Fruit fly (Drosophila melanogaster) whole organism, embryonic: Measurements from ENCODE around the gene CG12811.

Experiments used
- Adf1 ChIP-seq: fragments of 200-800 bp; sonication (Bioruptor generic); IDR thresholded peaks from 2 replicates; pipeline ENCODE4 v1.3.6; 2022; ENCODE audit warnings: missing biosample characterization, missing genetic modification characterization
- Bteb2 ChIP-seq: fragments of 200-800 bp; sonication (Bioruptor generic); optimal IDR thresholded peaks from 2 replicates; lab custom pipeline; 2016; ENCODE audit warnings: missing biosample characterization, missing genetic modification characterization
- CG10267 ChIP-seq: fragments of 200-800 bp; sonication (Bioruptor generic); optimal IDR thresholded peaks from 2 replicates; lab custom pipeline; 2018; ENCODE audit warnings: missing biosample characterization, mild to moderate bottlenecking, missing genetic modification characterization, moderate library complexity
- CG10321 ChIP-seq: fragments of 200-800 bp; sonication (Bioruptor generic); IDR thresholded peaks from 2 replicates; pipeline ENCODE4 v1.3.6; 2022; ENCODE audit warnings: missing biosample characterization, missing genetic modification characterization
- CG10462 ChIP-seq: fragments of 200-800 bp; sonication (Bioruptor generic); optimal IDR thresholded peaks from 2 replicates; lab custom pipeline; 2016; ENCODE audit warnings: missing biosample characterization, missing genetic modification characterization
- CG10565 ChIP-seq: fragments of 200-800 bp; sonication (Bioruptor generic); optimal IDR thresholded peaks from 3 replicates; lab custom pipeline; 2016; ENCODE audit warnings: missing biosample characterization, mild to moderate bottlenecking, missing genetic modification characterization
- CG11085 ChIP-seq: fragments of 200-800 bp; sonication (Bioruptor generic); IDR thresholded peaks from 2 replicates; pipeline ENCODE4 v1.3.6; 2022; ENCODE audit warnings: missing biosample characterization, missing genetic modification characterization
- CG11398 ChIP-seq: fragments of 200-800 bp; sonication (Bioruptor generic); optimal IDR thresholded peaks from 2 replicates; lab custom pipeline; 2016; ENCODE audit warnings: missing biosample characterization, missing genetic modification characterization
- CG12236 ChIP-seq: fragments of 200-800 bp; sonication (Bioruptor generic); optimal IDR thresholded peaks from 2 replicates; lab custom pipeline; 2016; ENCODE audit warnings: missing biosample characterization, missing genetic modification characterization
- CG12391 ChIP-seq: fragments of 200-800 bp; sonication (Bioruptor generic); optimal IDR thresholded peaks from 3 replicates; lab custom pipeline; 2018; ENCODE audit warnings: missing biosample characterization, mild to moderate bottlenecking, missing genetic modification characterization, moderate library complexity
- CG12744 ChIP-seq: fragments of 200-800 bp; sonication (Bioruptor generic); optimal IDR thresholded peaks from 2 replicates; lab custom pipeline; 2016; ENCODE audit warnings: missing biosample characterization, missing genetic modification characterization
- CG13287 ChIP-seq: fragments of 200-800 bp; sonication (Bioruptor generic); IDR thresholded peaks from 2 replicates; pipeline ENCODE4 v1.3.6; 2022; ENCODE audit warnings: missing biosample characterization, missing genetic modification characterization; ENCODE audit not compliant: partially characterized antibody
- CG14014 ChIP-seq: fragments of 200-800 bp; sonication (Bioruptor generic); IDR thresholded peaks from 2 replicates; pipeline ENCODE4 v1.3.6; 2022; ENCODE audit warnings: missing biosample characterization, missing genetic modification characterization
- CG15011 ChIP-seq: fragments of 200-800 bp; sonication (Bioruptor generic); optimal IDR thresholded peaks from 3 replicates; lab custom pipeline; 2018; ENCODE audit warnings: missing biosample characterization, mild to moderate bottlenecking, missing genetic modification characterization
- CG1603 ChIP-seq: fragments of 200-800 bp; sonication (Bioruptor generic); optimal IDR thresholded peaks from 2 replicates; lab custom pipeline; 2019; ENCODE audit warnings: missing biosample characterization, mild to moderate bottlenecking, missing genetic modification characterization, moderate library complexity
- CG16779 ChIP-seq: fragments of 200-800 bp; sonication (Bioruptor generic); IDR thresholded peaks from 2 replicates; pipeline ENCODE4 v1.3.6; 2022; ENCODE audit warnings: missing biosample characterization, missing genetic modification characterization
- CG17186 ChIP-seq: fragments of 200-800 bp; sonication (Bioruptor generic); optimal IDR thresholded peaks from 3 replicates; lab custom pipeline; 2017; ENCODE audit warnings: missing biosample characterization, missing genetic modification reagents, missing genetic modification characterization
- CG17359 ChIP-seq: fragments of 200-800 bp; sonication (Bioruptor generic); optimal IDR thresholded peaks from 3 replicates; lab custom pipeline; 2018; ENCODE audit warnings: missing biosample characterization, mild to moderate bottlenecking, missing genetic modification characterization, moderate library complexity
- CG18011 ChIP-seq: fragments of 200-800 bp; sonication (Bioruptor generic); optimal IDR thresholded peaks from 2 replicates; lab custom pipeline; 2017; ENCODE audit warnings: missing biosample characterization, missing genetic modification characterization, mild to moderate bottlenecking, moderate library complexity, missing genotype
- CG2678 ChIP-seq: fragments of 200-800 bp; sonication (Bioruptor generic); optimal IDR thresholded peaks from 3 replicates; lab custom pipeline; 2019; ENCODE audit warnings: missing biosample characterization, mild to moderate bottlenecking, missing genetic modification characterization, moderate library complexity
- CG3281 ChIP-seq: fragments of 200-800 bp; sonication (Bioruptor generic); optimal IDR thresholded peaks from 3 replicates; lab custom pipeline; 2017; ENCODE audit warnings: missing biosample characterization, mild to moderate bottlenecking, missing genetic modification characterization
- CG3726 ChIP-seq: fragments of 200-800 bp; sonication (Bioruptor generic); IDR thresholded peaks from 3 replicates; pipeline ENCODE4, ENCODE4 v1.3.6; 2022; ENCODE audit warnings: missing biosample characterization, missing genetic modification characterization
- CG4617 ChIP-seq: fragments of 200-800 bp; sonication (Bioruptor generic); optimal IDR thresholded peaks from 3 replicates; lab custom pipeline; 2016; ENCODE audit warnings: missing biosample characterization, missing genetic modification characterization, borderline replicate concordance
- CG6765 ChIP-seq: fragments of 200-800 bp; sonication (Bioruptor generic); optimal IDR thresholded peaks from 3 replicates; lab custom pipeline; 2017; ENCODE audit warnings: missing biosample characterization, mild to moderate bottlenecking, missing genetic modification characterization
- CG7372 ChIP-seq: fragments of 200-800 bp; sonication (Bioruptor generic); IDR thresholded peaks from 2 replicates; pipeline ENCODE4 v1.3.6; 2022; ENCODE audit warnings: missing biosample characterization, missing genetic modification characterization
- Deaf1 ChIP-seq: fragments of 200-800 bp; optimal IDR thresholded peaks from 3 replicates; lab custom pipeline; 2019; ENCODE audit warnings: missing biosample characterization, mild to moderate bottlenecking, missing genetic modification characterization, moderate library complexity
- Doc2 ChIP-seq: fragments of 200-800 bp; sonication (Bioruptor generic); IDR thresholded peaks from 2 replicates; pipeline ENCODE4 v1.3.6; 2022; ENCODE audit warnings: missing biosample characterization, missing genetic modification characterization
- HLH3B ChIP-seq: fragments of 200-800 bp; sonication (Bioruptor generic); IDR thresholded peaks from 2 replicates; pipeline ENCODE4 v1.3.6; 2022; ENCODE audit warnings: missing biosample characterization, missing genetic modification characterization
- Hr78 ChIP-seq, 2 experiments: fragments of 200-800 bp in 1 of 2; fragments of >200 bp in 1 of 2; sonication (Bioruptor generic) in 1 of 2; optimal IDR thresholded peaks; 2 replicates each; lab custom pipeline; 2017 to 2019; ENCODE audit warnings: missing biosample characterization in 2 of 2, missing genetic modification characterization in 2 of 2, mild to moderate bottlenecking in 1 of 2, moderate library complexity in 1 of 2
- Mrtf ChIP-seq: fragments of 200-800 bp; sonication (Bioruptor generic); IDR thresholded peaks from 3 replicates; pipeline ENCODE4 v1.3.6; 2022; ENCODE audit warnings: missing biosample characterization, missing genetic modification characterization
- NFAT ChIP-seq: fragments of 200-800 bp; sonication (Bioruptor generic); IDR thresholded peaks from 2 replicates; pipeline ENCODE4 v1.3.6; 2022; ENCODE audit warnings: missing biosample characterization, missing genetic modification characterization
- Opbp ChIP-seq: fragments of 200-800 bp; sonication (Bioruptor generic); IDR thresholded peaks from 3 replicates; pipeline ENCODE4 v1.3.6; 2022; ENCODE audit warnings: missing biosample characterization, missing genetic modification characterization; ENCODE audit not compliant: partially characterized antibody
- ap ChIP-seq: fragments of 200-800 bp; sonication (Bioruptor generic); IDR thresholded peaks from 2 replicates; pipeline ENCODE4 v1.3.6; 2022; ENCODE audit warnings: missing biosample characterization, missing genetic modification characterization
- ase ChIP-seq: fragments of 200-800 bp; sonication (Bioruptor generic); IDR thresholded peaks from 3 replicates; pipeline ENCODE4 v1.3.6; 2022; ENCODE audit warnings: missing biosample characterization, missing genetic modification characterization
- az2 ChIP-seq: fragments of 200-800 bp; sonication (Bioruptor generic); optimal IDR thresholded peaks from 3 replicates; lab custom pipeline; 2016; ENCODE audit warnings: missing biosample characterization, missing genetic modification characterization
- bab2 ChIP-seq: fragments of 200-800 bp; sonication (Bioruptor generic); optimal IDR thresholded peaks from 2 replicates; lab custom pipeline; 2016; ENCODE audit warnings: missing biosample characterization, missing genetic modification characterization
- cad ChIP-seq: fragments of >200 bp; optimal IDR thresholded peaks from 2 replicates; lab custom pipeline; 2017; ENCODE audit warnings: missing biosample characterization, missing genetic modification characterization
- chn ChIP-seq: fragments of 200-800 bp; sonication (Bioruptor generic); optimal IDR thresholded peaks from 2 replicates; lab custom pipeline; 2016; ENCODE audit warnings: missing biosample characterization, missing genetic modification characterization
- cwo ChIP-seq: fragments of 200-800 bp; sonication (Bioruptor generic); optimal IDR thresholded peaks from 3 replicates; lab custom pipeline; 2017; ENCODE audit warnings: missing biosample characterization, missing genetic modification characterization, mild to moderate bottlenecking, moderate library complexity, missing genetic modification reagents
- dysf ChIP-seq: fragments of 200-800 bp; sonication (Bioruptor generic); IDR thresholded peaks from 3 replicates; pipeline ENCODE4 v1.3.6; 2022; ENCODE audit warnings: missing biosample characterization, missing genetic modification characterization
- hb ChIP-seq: fragments of 200-800 bp; sonication (Bioruptor generic); IDR thresholded peaks from 3 replicates; pipeline ENCODE4 v1.3.6; 2022; ENCODE audit warnings: missing biosample characterization, missing genetic modification characterization; ENCODE audit not compliant: partially characterized antibody
- kah ChIP-seq: fragments of 200-800 bp; sonication (Bioruptor generic); optimal IDR thresholded peaks from 2 replicates; lab custom pipeline; 2018; ENCODE audit warnings: missing biosample characterization, mild to moderate bottlenecking, missing genetic modification characterization
- luna ChIP-seq: fragments of 200-800 bp; sonication (Bioruptor generic); optimal IDR thresholded peaks from 2 replicates; lab custom pipeline; 2016; ENCODE audit warnings: missing biosample characterization, missing genetic modification characterization
- phol ChIP-seq: fragments of 200-800 bp; sonication (Bioruptor generic); optimal IDR thresholded peaks from 3 replicates; lab custom pipeline; 2018; ENCODE audit warnings: missing biosample characterization, mild to moderate bottlenecking, missing genetic modification characterization, moderate library complexity
- prd ChIP-seq, 3 experiments: fragments of >200 bp in 2 of 3; fragments of 200-800 bp in 1 of 3; sonication (Bioruptor generic) in 1 of 3; optimal IDR thresholded peaks in 2 of 3; IDR thresholded peaks in 1 of 3; 2 replicates in 2 of 3; 3 replicates in 1 of 3; pipeline versions ENCODE4 v1.3.6 to Lab custom; 2017 to 2022; ENCODE audit warnings: missing biosample characterization in 1 of 3, missing genetic modification characterization in 1 of 3
- sob ChIP-seq: fragments of 200-800 bp; sonication (Bioruptor generic); IDR thresholded peaks from 2 replicates; pipeline ENCODE4 v1.3.6; 2022; ENCODE audit warnings: missing biosample characterization, missing genetic modification characterization
- toy ChIP-seq: fragments of 200-800 bp; sonication (Bioruptor generic); IDR thresholded peaks from 2 replicates; pipeline ENCODE4 v1.3.6; 2022; ENCODE audit warnings: missing biosample characterization, missing genetic modification characterization
- vvl ChIP-seq: fragments of 200-800 bp; sonication (Bioruptor generic); IDR thresholded peaks from 2 replicates; pipeline ENCODE4 v1.3.6; 2022; ENCODE audit warnings: missing biosample characterization, missing genetic modification characterization

The CG12811 gene

DNA sequence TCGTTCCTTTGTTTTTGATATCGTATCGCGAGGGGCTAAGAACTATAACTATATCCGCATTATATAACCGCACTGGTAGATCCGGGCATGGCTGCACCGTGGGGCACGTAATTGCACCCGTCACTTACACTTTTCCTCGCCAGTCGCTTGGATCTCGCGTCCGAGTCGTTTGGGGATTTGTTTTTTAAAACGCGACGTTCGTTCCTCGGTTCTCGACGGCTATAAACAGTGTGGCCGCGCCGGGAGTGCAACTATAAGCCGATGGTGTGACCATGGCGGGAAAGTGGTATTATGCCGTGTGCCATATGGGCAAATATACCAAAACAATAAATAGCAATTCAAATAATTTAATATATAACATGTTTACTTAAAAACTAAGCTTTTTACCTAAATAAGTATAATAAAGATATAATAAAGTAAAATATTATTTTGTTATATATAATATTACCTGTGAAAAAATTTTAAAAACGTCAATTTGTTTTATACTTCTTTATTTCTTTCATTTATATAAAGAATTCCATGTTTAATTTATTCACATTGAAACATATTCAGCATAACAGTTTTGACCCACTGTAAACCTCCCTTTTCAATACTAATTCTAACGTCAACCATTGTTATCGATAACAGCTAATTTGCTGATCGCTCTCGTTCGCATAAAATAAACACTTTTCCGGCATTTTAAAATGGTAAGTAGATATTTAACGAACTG, 5.8 kb downstream of the CG12811 start, which contains the start of the genes Mical and CG3909 (continued):
- TF ChIP-seq kah (no peak), CG15011 (GFP tag; lab: Kevin White, UChicago) (peak; percentile 14), CG10462 (GFP tag; lab: Kevin White, UChicago) (peak; percentile 59), CG3281 (GFP tag; lab: Kevin White, UChicago) (peak; percentile 70), sob (GFP tag; lab: Robert Waterston, UW) (peak; percentile 88), CG10267 (peak; percentile 95), Adf1 (GFP tag; lab: Robert Waterston, UW) (peak; percentile 64), CG4617 (peak; percentile 34), CG12744 (no peak), CG2678 (tag; lab: Kevin White, UChicago) (peak; percentile 92), CG1603 (tag; lab: Kevin White, UChicago) (peak; percentile 44), CG16779 (peak; percentile 80; the same call in 1 of the 2 replicates), CG7372 (GFP tag; lab: Robert Waterston, UW) (peak; percentile 89), CG17186 (GFP tag; lab: Kevin White, UChicago) (peak; percentile 13), CG14014 (GFP tag; lab: Robert Waterston, UW) (peak; percentile 90), luna (GFP tag; lab: Kevin White, UChicago) (no peak), cad (GFP tag; lab: Kevin White, UChicago) (no peak), CG10321 (GFP tag; lab: Robert Waterston, UW) (peak; percentile 43; the same call in 1 of the 2 replicates), CG11398 (GFP tag; lab: Kevin White, UChicago) (no peak), ap (GFP tag; lab: Robert Waterston, UW) (peak; percentile 85), hb (GFP tag; lab: Robert Waterston, UW) (peak; percentile 56; the same call in 1 of the 3 replicates), prd (optimal IDR thresholded peaks at IDR 0.05; lab: Kevin White, UChicago) (no peak), prd (GFP tag; IDR thresholded peaks at IDR 0.05; lab: Robert Waterston, UW) (peak; percentile 91), Deaf1 (tag; lab: Kevin White, UChicago) (peak; percentile 84), CG6765 (GFP tag; lab: Kevin White, UChicago) (peak; percentile 73), Doc2 (GFP tag; lab: Robert Waterston, UW) (no peak), toy (peak; percentile 77; the same call in 1 of the 2 replicates), dysf (GFP tag; lab: Robert Waterston, UW) (peak; percentile 90), CG3726 (peak; percentile 81; the same call in 2 of the 3 replicates), phol (tag; lab: Kevin White, UChicago) (peak; percentile 92), CG11085 (GFP tag; lab: Robert Waterston, UW) (peak; percentile 89), HLH3B (GFP tag; lab: Robert Waterston, UW) (peak; percentile 92), CG12236 (GFP tag; lab: Kevin White, UChicago) (no peak), Bteb2 (GFP tag; lab: Kevin White, UChicago) (peak; percentile 49), az2 (peak; percentile 86), bab2 (GFP tag; lab: Kevin White, UChicago) (peak; percentile 54), NFAT (GFP tag; lab: Robert Waterston, UW) (peak; percentile 94), cwo (GFP tag; lab: Kevin White, UChicago) (peak; percentile 67), chn (GFP tag; lab: Kevin White, UChicago) (no peak), ase (GFP tag; lab: Robert Waterston, UW) (peak; percentile 83; the same call in 2 of the 3 replicates), CG10565 (GFP tag; lab: Kevin White, UChicago) (no peak), Mrtf (GFP tag; lab: Robert Waterston, UW) (peak; percentile 78; the same call in 2 of the 3 replicates), CG18011 (GFP tag; lab: Kevin White, UChicago) (no peak), CG12391 (peak; percentile 94), Opbp (no peak; the same call in 1 of the 3 replicates), vvl (GFP tag; lab: Robert Waterston, UW) (peak; percentile 97), CG17359 (tag; lab: Kevin White, UChicago) (peak; percentile 88), CG13287 (GFP tag; lab: Robert Waterston, UW) (peak; percentile 68), Hr78 (GFP tag; optimal IDR thresholded peaks at IDR 0.05; lab: Kevin White, UChicago) (peak in 1 of 2 experiments; percentile 59)
